Worm (Caenorhabditis elegans) whole organism, early embryonic: ENCODE data around the gene sdz-10.

Source experiments
- B0310.2 ChIP-seq: sonication (generic microtip); optimal IDR thresholded peaks from 2 replicates; lab custom pipeline; 2016; ENCODE audit warnings: mild to moderate bottlenecking, missing genetic modification characterization, missing compliant biosample characterization
- F13C5.2 ChIP-seq: sonication (generic microtip); optimal IDR thresholded peaks from 2 replicates; lab custom pipeline; 2017; ENCODE audit warnings: mild to moderate bottlenecking, missing genetic modification characterization, inconsistent platforms, missing compliant biosample characterization
- aly-1 ChIP-seq: sonication (generic microtip); optimal IDR thresholded peaks from 2 replicates; lab custom pipeline; 2016; ENCODE audit warnings: missing genetic modification characterization, missing compliant biosample characterization
- ama-1 ChIP-seq: fragments of 150-350 bp; optimal IDR thresholded peaks from 2 replicates; lab custom pipeline; 2014
- ceh-13 ChIP-seq: fragments of 200-800 bp; sonication (Bioruptor generic); optimal IDR thresholded peaks from 2 replicates; lab custom pipeline; 2018; ENCODE audit warnings: mild to moderate bottlenecking, missing genetic modification characterization, missing compliant biosample characterization
- ceh-36 ChIP-seq: sonication (generic microtip); optimal IDR thresholded peaks from 2 replicates; lab custom pipeline; 2016; ENCODE audit warnings: missing genetic modification characterization, inconsistent platforms, missing compliant biosample characterization
- ets-7 ChIP-seq: sonication (generic microtip); optimal IDR thresholded peaks from 2 replicates; lab custom pipeline; 2016; ENCODE audit warnings: missing genotype, missing genetic modification characterization, missing compliant biosample characterization
- flt-1 ChIP-seq: fragments of 200-800 bp; sonication (Bioruptor generic); IDR thresholded peaks from 2 replicates; pipeline ENCODE4 v1.3.6; 2022; ENCODE audit warnings: missing genetic modification characterization, missing compliant biosample characterization
- hmbx-1 ChIP-seq: sonication (generic microtip); optimal IDR thresholded peaks from 2 replicates; lab custom pipeline; 2016; ENCODE audit warnings: mild to moderate bottlenecking, missing genetic modification characterization, missing compliant biosample characterization
- hmg-4 ChIP-seq: fragments of 200-800 bp; sonication (Bioruptor generic); optimal IDR thresholded peaks from 2 replicates; lab custom pipeline; 2018; ENCODE audit warnings: mild to moderate bottlenecking, missing genetic modification characterization, missing compliant biosample characterization
- hnd-1 ChIP-seq: sonication (generic microtip); optimal IDR thresholded peaks from 2 replicates; lab custom pipeline; 2016; ENCODE audit warnings: missing genetic modification characterization, missing compliant biosample characterization
- pes-1 ChIP-seq: fragments of 200-800 bp; sonication (Bioruptor generic); IDR thresholded peaks from 2 replicates; pipeline ENCODE4 v1.3.6; 2022; ENCODE audit warnings: missing genetic modification reagents, missing genetic modification characterization, missing compliant biosample characterization
- scrt-1 ChIP-seq: fragments of 200-800 bp; sonication (Bioruptor generic); IDR thresholded peaks from 2 replicates; pipeline ENCODE4 v1.3.6; 2022; ENCODE audit warnings: missing genetic modification characterization, missing compliant biosample characterization
- sea-1 ChIP-seq: fragments of 200-800 bp; sonication (Bioruptor generic); conservative IDR thresholded peaks from 2 replicates; pipeline ENCODE4 v1.3.6; 2022; ENCODE audit warnings: missing genetic modification characterization, missing compliant biosample characterization
- tbx-11 ChIP-seq: fragments of 200-800 bp; sonication (Bioruptor generic); IDR thresholded peaks from 2 replicates; pipeline ENCODE4 v1.3.6; 2022; ENCODE audit warnings: missing genetic modification characterization, missing compliant biosample characterization
- tbx-37 ChIP-seq: fragments of 200-800 bp; sonication (Bioruptor generic); conservative IDR thresholded peaks from 2 replicates; pipeline ENCODE4 v1.3.6; 2022; ENCODE audit warnings: missing genetic modification reagents, missing genetic modification characterization, missing compliant biosample characterization
- tra-4 ChIP-seq: sonication (generic microtip); optimal IDR thresholded peaks from 2 replicates; lab custom pipeline; 2017; ENCODE audit warnings: missing genetic modification characterization, missing compliant biosample characterization

The sdz-10 gene

ce11 chrII:2777846-2778245 is 5.8 kb upstream of the sdz-10 start, which contains the start of gene F08D12.4:
TSS of gene F08D12.4 (plus strand) at chrII:2778146.
- TF ChIP-seq hmg-4 (GFP tag; lab: Kevin White, UChicago) (no peak), flt-1 (GFP tag; lab: Robert Waterston, UW) (no peak), hmbx-1 (tag; lab: Kevin White, UChicago) (no peak), sea-1 (GFP tag; lab: Robert Waterston, UW) (no peak), ceh-36 (tag; lab: Kevin White, UChicago) (no peak), tra-4 (no peak), F13C5.2 (no peak)

DNA sequence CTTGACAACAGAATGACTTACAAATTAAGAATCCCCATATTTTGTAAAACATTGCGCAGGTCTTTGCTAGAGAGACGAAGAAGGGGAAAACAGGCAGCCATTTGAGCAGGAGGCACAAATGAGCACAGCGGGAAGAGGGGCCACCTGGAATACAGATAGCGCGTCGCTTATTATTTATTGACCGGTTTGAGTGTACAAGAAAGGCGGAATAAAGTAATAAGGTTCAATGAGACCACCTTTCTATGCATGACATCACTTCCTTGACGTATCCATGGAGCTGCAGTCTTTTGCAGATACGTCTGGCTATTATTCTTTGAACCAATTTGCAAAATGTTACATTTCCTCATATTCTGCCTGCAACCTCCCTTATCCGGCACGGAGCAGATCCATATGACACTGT is 2.8 kb upstream of the sdz-10 start, which contains the start of gene fbxb-111:
fbxb-111 (minus strand) TSS at position 101 of the 400 bp plus-strand sequence.
- TF ChIP-seq hmg-4 (GFP tag; lab: Kevin White, UChicago) (no peak), aly-1 (tag; lab: Kevin White, UChicago) (no peak), tra-4 (no peak), tbx-37 (GFP tag; lab: Robert Waterston, UW) (no peak), hnd-1 (tag; lab: Kevin White, UChicago) (no peak), ceh-36 (tag; lab: Kevin White, UChicago) (no peak), tbx-11 (GFP tag; lab: Robert Waterston, UW) (no peak), flt-1 (GFP tag; lab: Robert Waterston, UW) (no peak), sea-1 (GFP tag; lab: Robert Waterston, UW) (no peak), F13C5.2 (no peak), pes-1 (GFP tag; lab: Robert Waterston, UW) (no peak), ama-1 (lab: Kevin White, UChicago) (no peak)

- TF ChIP-seq hnd-1 (tag; lab: Kevin White, UChicago) (no peak), ama-1 (lab: Kevin White, UChicago) (no peak), hmbx-1 (tag; lab: Kevin White, UChicago) (no peak), ceh-36 (tag; lab: Kevin White, UChicago) (no peak), hmg-4 (GFP tag; lab: Kevin White, UChicago) (no peak), B0310.2 (tag; lab: Kevin White, UChicago) (no peak), tbx-11 (GFP tag; lab: Robert Waterston, UW) (no peak), ets-7 (tag; lab: Kevin White, UChicago) (no peak), tra-4 (no peak), scrt-1 (no peak), pes-1 (GFP tag; lab: Robert Waterston, UW) (no peak), F13C5.2 (no peak), sea-1 (GFP tag; lab: Robert Waterston, UW) (no peak), ceh-13 (GFP tag; lab: Kevin White, UChicago) (no peak), tbx-37 (GFP tag; lab: Robert Waterston, UW) (no peak), aly-1 (tag; lab: Kevin White, UChicago) (no peak), flt-1 (GFP tag; lab: Robert Waterston, UW) (no peak)
These were observed 1.5 kb upstream of the sdz-10 start, which contains the start of gene sdz-9 for ce11 chrII:2773534-2773933. TSS of gene sdz-9 (minus strand) at chrII:2773634.

DNA sequence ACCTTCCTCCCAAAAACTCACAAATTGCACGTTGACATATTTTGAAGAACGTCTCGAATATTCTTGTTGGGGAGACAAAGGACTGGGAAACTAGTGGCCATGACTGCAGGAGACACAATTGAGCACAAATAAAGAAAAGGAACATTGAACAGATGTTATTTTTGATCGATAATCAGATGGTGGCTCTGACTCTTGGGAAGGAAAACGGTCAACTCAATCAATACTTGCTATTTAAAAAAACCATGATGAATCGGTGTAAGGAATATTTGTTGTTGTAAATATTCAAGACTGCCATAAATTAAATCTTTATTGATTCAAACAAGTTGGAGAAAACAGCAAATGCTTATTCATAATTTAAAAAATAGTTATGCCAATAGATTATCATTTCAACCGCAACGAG is 1.3 kb downstream of the sdz-10 start, which contains the start of gene fbxb-105:
fbxb-105 (minus strand) TSS at position 101 of the 400 bp plus-strand sequence.
- no peak for TF ChIP-seq tbx-37 (GFP tag; lab: Robert Waterston, UW)
- TF ChIP-seq B0310.2 (tag; lab: Kevin White, UChicago), result no peak
- no peak for TF ChIP-seq hmg-4 (GFP tag; lab: Kevin White, UChicago)
- no peak for TF ChIP-seq ets-7 (tag; lab: Kevin White, UChicago)
- no peak for TF ChIP-seq scrt-1
- no peak for TF ChIP-seq F13C5.2
- TF ChIP-seq ceh-13 (GFP tag; lab: Kevin White, UChicago), result no peak
- TF ChIP-seq pes-1 (GFP tag; lab: Robert Waterston, UW), result no peak
- no peak for TF ChIP-seq ama-1 (lab: Kevin White, UChicago)
- no peak for TF ChIP-seq ceh-36 (tag; lab: Kevin White, UChicago)

DNA sequence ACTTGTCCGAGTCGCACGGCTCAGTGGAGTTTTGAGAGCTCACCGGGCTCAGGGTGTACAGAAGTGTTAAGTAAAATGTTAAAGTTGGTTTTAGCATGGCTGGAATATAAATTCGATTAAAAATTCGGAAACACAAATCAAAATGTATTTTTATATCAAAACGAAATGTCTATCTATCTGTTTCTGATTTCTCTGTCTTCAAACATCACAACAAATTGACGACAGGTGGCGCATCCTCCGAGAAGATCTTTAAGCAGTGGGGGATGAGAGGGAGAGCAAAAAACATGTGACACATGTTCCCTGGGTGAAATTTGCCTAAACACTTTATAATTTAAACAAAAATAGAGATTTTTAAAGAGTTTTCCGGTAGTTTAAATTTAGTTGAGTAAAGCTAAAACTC is 3.0 kb downstream of the sdz-10 start, which contains the start of gene F08D12.7:
F08D12.7 (minus strand) TSS at position 101 of the 400 bp plus-strand sequence.
- TF ChIP-seq flt-1 (GFP tag; lab: Robert Waterston, UW) (no peak), hmbx-1 (tag; lab: Kevin White, UChicago) (no peak), sea-1 (GFP tag; lab: Robert Waterston, UW) (no peak), tbx-11 (GFP tag; lab: Robert Waterston, UW) (no peak), aly-1 (tag; lab: Kevin White, UChicago) (no peak), scrt-1 (no peak), ceh-36 (tag; lab: Kevin White, UChicago) (no peak), tra-4 (no peak), ceh-13 (GFP tag; lab: Kevin White, UChicago) (no peak), tbx-37 (GFP tag; lab: Robert Waterston, UW) (no peak), B0310.2 (tag; lab: Kevin White, UChicago) (no peak), ama-1 (lab: Kevin White, UChicago) (no peak), ets-7 (tag; lab: Kevin White, UChicago) (no peak), hnd-1 (tag; lab: Kevin White, UChicago) (no peak)

- no peak for TF ChIP-seq ceh-13 (GFP tag; lab: Kevin White, UChicago)
- TF ChIP-seq hmbx-1 (tag; lab: Kevin White, UChicago), result no peak
- no peak for TF ChIP-seq scrt-1
- no peak for TF ChIP-seq aly-1 (tag; lab: Kevin White, UChicago)
These were observed 5.7 kb downstream of the sdz-10 start, which contains the start of gene F08D12.15 for ce11 chrII:2766331-2766730. TSS of gene F08D12.15 (plus strand) at chrII:2766631.

- no peak for TF ChIP-seq aly-1 (tag; lab: Kevin White, UChicago)
These were observed 7.4 kb downstream of the sdz-10 start, which contains the start of gene fbxb-108 for ce11 chrII:2764664-2765063. TSS of gene fbxb-108 (plus strand) at chrII:2764964.
